Fruit fly (Drosophila melanogaster) whole organism, embryonic: ENCODE results near the gene Pak.

Experiments
- BEAF-32 ChIP-seq: fragments of 200-800 bp; sonication (Bioruptor generic); optimal IDR thresholded peaks from 3 replicates; lab custom pipeline; 2017; ENCODE audit warnings: missing biosample characterization, missing genetic modification characterization, mild to moderate bottlenecking, moderate library complexity, missing genetic modification reagents
- CG10431 ChIP-seq: fragments of 200-800 bp; sonication (Bioruptor generic); optimal IDR thresholded peaks from 3 replicates; lab custom pipeline; 2018; ENCODE audit warnings: missing biosample characterization, mild to moderate bottlenecking, missing genetic modification characterization
- CG10462 ChIP-seq: fragments of 200-800 bp; sonication (Bioruptor generic); optimal IDR thresholded peaks from 2 replicates; lab custom pipeline; 2016; ENCODE audit warnings: missing biosample characterization, missing genetic modification characterization
- CG10979 ChIP-seq: fragments of 200-800 bp; sonication (Bioruptor generic); optimal IDR thresholded peaks from 2 replicates; lab custom pipeline; 2018; ENCODE audit warnings: missing biosample characterization, mild to moderate bottlenecking, missing genetic modification characterization, moderate library complexity
- CG11560 ChIP-seq: fragments of 200-800 bp; sonication (Bioruptor generic); IDR thresholded peaks from 3 replicates; pipeline ENCODE4 v1.3.6; 2022; ENCODE audit warnings: missing biosample characterization, missing genetic modification characterization
- CG12155 ChIP-seq: fragments of 200-800 bp; sonication (Bioruptor generic); optimal IDR thresholded peaks from 3 replicates; lab custom pipeline; 2016; ENCODE audit warnings: missing biosample characterization, missing genetic modification characterization
- CG12236 ChIP-seq: fragments of 200-800 bp; sonication (Bioruptor generic); optimal IDR thresholded peaks from 2 replicates; lab custom pipeline; 2016; ENCODE audit warnings: missing biosample characterization, missing genetic modification characterization
- CG14014 ChIP-seq: fragments of 200-800 bp; sonication (Bioruptor generic); IDR thresholded peaks from 2 replicates; pipeline ENCODE4 v1.3.6; 2022; ENCODE audit warnings: missing biosample characterization, missing genetic modification characterization
- CG15696 ChIP-seq: fragments of 200-800 bp; sonication (Bioruptor generic); optimal IDR thresholded peaks from 2 replicates; lab custom pipeline; 2019; ENCODE audit warnings: missing biosample characterization, mild to moderate bottlenecking, missing genetic modification characterization, moderate library complexity
- CG1603 ChIP-seq: fragments of 200-800 bp; sonication (Bioruptor generic); optimal IDR thresholded peaks from 2 replicates; lab custom pipeline; 2019; ENCODE audit warnings: missing biosample characterization, mild to moderate bottlenecking, missing genetic modification characterization, moderate library complexity
- CG16813 ChIP-seq: fragments of 200-800 bp; sonication (Bioruptor generic); IDR thresholded peaks from 3 replicates; pipeline ENCODE4 v1.3.6; 2022; ENCODE audit warnings: missing biosample characterization, missing genetic modification characterization; ENCODE audit not compliant: partially characterized antibody
- CG16863 ChIP-seq: fragments of 200-800 bp; sonication (Bioruptor generic); optimal IDR thresholded peaks from 3 replicates; lab custom pipeline; 2016; ENCODE audit warnings: missing biosample characterization, missing genetic modification characterization
- CG2116 ChIP-seq: fragments of 200-800 bp; sonication (Bioruptor generic); optimal IDR thresholded peaks from 3 replicates; lab custom pipeline; 2018; ENCODE audit warnings: missing biosample characterization, mild to moderate bottlenecking, missing genetic modification characterization
- CG32767 ChIP-seq: fragments of 200-800 bp; sonication (Bioruptor generic); IDR thresholded peaks from 2 replicates; pipeline ENCODE4 v1.3.6; 2022; ENCODE audit warnings: missing biosample characterization, missing genetic modification characterization
- CG8924 ChIP-seq: fragments of 200-800 bp; optimal IDR thresholded peaks from 3 replicates; lab custom pipeline; 2019; ENCODE audit warnings: missing biosample characterization, mild to moderate bottlenecking, missing genetic modification characterization, moderate library complexity
- CG8944 ChIP-seq: fragments of 200-800 bp; sonication (Bioruptor generic); optimal IDR thresholded peaks from 3 replicates; lab custom pipeline; 2016; ENCODE audit warnings: missing biosample characterization, missing genetic modification characterization
- Ets65A ChIP-seq: fragments of 200-800 bp; sonication (Bioruptor generic); peaks from one replicate; lab custom pipeline; 2016; ENCODE audit warnings: missing biosample characterization, missing genetic modification characterization
- Hand ChIP-seq: fragments of 200-800 bp; sonication (Bioruptor generic); optimal IDR thresholded peaks from 2 replicates; lab custom pipeline; 2017; ENCODE audit warnings: mild to moderate bottlenecking, missing biosample characterization, missing genetic modification reagents, missing genetic modification characterization
- Hmr ChIP-seq: fragments of 200-800 bp; sonication (Bioruptor generic); optimal IDR thresholded peaks from 3 replicates; lab custom pipeline; 2017; ENCODE audit warnings: mild to moderate bottlenecking, missing biosample characterization, missing genetic modification reagents, missing genetic modification characterization
- Hmx ChIP-seq: fragments of 200-800 bp; sonication (Bioruptor generic); optimal IDR thresholded peaks from 2 replicates; lab custom pipeline; 2016; ENCODE audit warnings: missing biosample characterization, missing genetic modification characterization
- Hr78 ChIP-seq, 2 experiments: fragments of 200-800 bp in 1 of 2; fragments of >200 bp in 1 of 2; sonication (Bioruptor generic) in 1 of 2; optimal IDR thresholded peaks; 2 replicates each; lab custom pipeline; 2017 to 2019; ENCODE audit warnings: missing biosample characterization in 2 of 2, missing genetic modification characterization in 2 of 2, mild to moderate bottlenecking in 1 of 2, moderate library complexity in 1 of 2
- Hsf ChIP-seq: fragments of 200-800 bp; sonication (Bioruptor generic); optimal IDR thresholded peaks from 3 replicates; lab custom pipeline; 2016; ENCODE audit warnings: missing biosample characterization, missing genetic modification characterization
- Jarid2 ChIP-seq: fragments of 200-800 bp; sonication (Bioruptor generic); optimal IDR thresholded peaks from 3 replicates; lab custom pipeline; 2017; ENCODE audit warnings: mild to moderate bottlenecking, missing biosample characterization, missing genetic modification reagents, missing genetic modification characterization
- Mad ChIP-seq: fragments of 200-800 bp; sonication (Bioruptor generic); optimal IDR thresholded peaks from 2 replicates; lab custom pipeline; 2016; ENCODE audit warnings: missing biosample characterization, missing genetic modification characterization
- Neu2 ChIP-seq: fragments of 200-800 bp; sonication (Bioruptor generic); optimal IDR thresholded peaks from 3 replicates; lab custom pipeline; 2016; ENCODE audit warnings: missing biosample characterization, missing genetic modification characterization, borderline replicate concordance
- Tbp ChIP-seq: fragments of >200 bp; optimal IDR thresholded peaks from 2 replicates; lab custom pipeline; 2018; ENCODE audit warnings: missing biosample characterization, missing genetic modification characterization
- Usf ChIP-seq: fragments of 200-800 bp; sonication (Bioruptor generic); optimal IDR thresholded peaks from 2 replicates; lab custom pipeline; 2017; ENCODE audit warnings: missing genotype, missing biosample characterization, missing genetic modification characterization
- Xbp1 ChIP-seq: fragments of 200-800 bp; sonication (Bioruptor generic); optimal IDR thresholded peaks from 3 replicates; lab custom pipeline; 2016; ENCODE audit warnings: missing biosample characterization, mild to moderate bottlenecking, missing genetic modification characterization
- amos ChIP-seq: fragments of 200-800 bp; sonication (Bioruptor generic); IDR thresholded peaks from 2 replicates; pipeline ENCODE4 v1.3.6; 2022; ENCODE audit warnings: missing biosample characterization, missing genetic modification characterization; ENCODE audit not compliant: partially characterized antibody
- cad ChIP-seq: fragments of >200 bp; optimal IDR thresholded peaks from 2 replicates; lab custom pipeline; 2017; ENCODE audit warnings: missing biosample characterization, missing genetic modification characterization
- cwo ChIP-seq: fragments of 200-800 bp; sonication (Bioruptor generic); optimal IDR thresholded peaks from 3 replicates; lab custom pipeline; 2017; ENCODE audit warnings: missing biosample characterization, missing genetic modification characterization, mild to moderate bottlenecking, moderate library complexity, missing genetic modification reagents
- dm ChIP-seq: fragments of 200-800 bp; sonication (Bioruptor generic); optimal IDR thresholded peaks from 3 replicates; lab custom pipeline; 2016; ENCODE audit warnings: missing biosample characterization, missing genetic modification characterization
- eve ChIP-seq, 2 experiments: fragments of >200 bp; optimal IDR thresholded peaks; 2 replicates each; lab custom pipeline; 2017; ENCODE audit warnings: missing biosample characterization in 2 of 2, missing genetic modification characterization in 2 of 2
- gsb ChIP-seq: fragments of 200-800 bp; sonication (Bioruptor generic); IDR thresholded peaks from 2 replicates; pipeline ENCODE4 v1.3.6; 2022; ENCODE audit warnings: missing biosample characterization, missing genetic modification characterization
- hbn ChIP-seq: fragments of 200-800 bp; sonication (Bioruptor generic); IDR thresholded peaks from 2 replicates; pipeline ENCODE4 v1.3.6; 2022; ENCODE audit warnings: missing biosample characterization, missing genetic modification characterization; ENCODE audit not compliant: partially characterized antibody
- her ChIP-seq: fragments of 200-800 bp; sonication (Bioruptor generic); optimal IDR thresholded peaks from 2 replicates; lab custom pipeline; 2016; ENCODE audit warnings: missing biosample characterization, missing genetic modification characterization
- hkb ChIP-seq, 2 experiments: fragments of 200-800 bp in 1 of 2; fragments of >200 bp in 1 of 2; sonication (Bioruptor generic) in 1 of 2; IDR thresholded peaks in 1 of 2; optimal IDR thresholded peaks in 1 of 2; 2 replicates each; pipeline versions ENCODE4 v1.3.6 to Lab custom; 2017 to 2022; ENCODE audit warnings: missing biosample characterization in 1 of 2, missing genetic modification characterization in 1 of 2
- insv ChIP-seq, 2 experiments: fragments of 200-800 bp; sonication (Bioruptor generic); optimal IDR thresholded peaks; 3 replicates each; lab custom pipeline; 2016 to 2018; ENCODE audit warnings: missing biosample characterization in 2 of 2, missing genetic modification characterization in 2 of 2
- klu ChIP-seq: fragments of 200-800 bp; sonication (Bioruptor generic); IDR thresholded peaks from 2 replicates; pipeline ENCODE4 v1.3.6; 2022; ENCODE audit warnings: missing biosample characterization, missing genetic modification characterization
- knrl ChIP-seq: fragments of 200-800 bp; sonication (Bioruptor generic); IDR thresholded peaks from 3 replicates; pipeline ENCODE4 v1.3.6; 2022; ENCODE audit warnings: missing biosample characterization, missing genetic modification characterization; ENCODE audit not compliant: partially characterized antibody
- phol ChIP-seq: fragments of 200-800 bp; sonication (Bioruptor generic); optimal IDR thresholded peaks from 3 replicates; lab custom pipeline; 2018; ENCODE audit warnings: missing biosample characterization, mild to moderate bottlenecking, missing genetic modification characterization, moderate library complexity
- pros ChIP-seq: fragments of 200-800 bp; sonication (Bioruptor generic); optimal IDR thresholded peaks from 3 replicates; lab custom pipeline; 2019; ENCODE audit warnings: missing biosample characterization, mild to moderate bottlenecking, missing genetic modification characterization, moderate library complexity
- psq ChIP-seq: fragments of 200-800 bp; sonication (Bioruptor generic); optimal IDR thresholded peaks from 2 replicates; lab custom pipeline; 2017; ENCODE audit warnings: missing biosample characterization, missing genetic modification characterization
- ro ChIP-seq: fragments of 200-800 bp; sonication (Bioruptor generic); IDR thresholded peaks from 2 replicates; pipeline ENCODE4 v1.3.6; 2022; ENCODE audit warnings: missing biosample characterization, missing genetic modification characterization
- run ChIP-seq: fragments of 200-800 bp; sonication (Bioruptor generic); optimal IDR thresholded peaks from 3 replicates; lab custom pipeline; 2018; ENCODE audit warnings: missing biosample characterization, mild to moderate bottlenecking, missing genetic modification characterization
- scrt ChIP-seq: fragments of 200-800 bp; sonication (Bioruptor generic); optimal IDR thresholded peaks from 2 replicates; lab custom pipeline; 2018; ENCODE audit warnings: missing biosample characterization, mild to moderate bottlenecking, missing genetic modification characterization, moderate library complexity
- toy ChIP-seq: fragments of 200-800 bp; sonication (Bioruptor generic); IDR thresholded peaks from 2 replicates; pipeline ENCODE4 v1.3.6; 2022; ENCODE audit warnings: missing biosample characterization, missing genetic modification characterization
- zfh2 ChIP-seq: fragments of 200-800 bp; sonication (Bioruptor generic); optimal IDR thresholded peaks from 2 replicates; lab custom pipeline; 2016; ENCODE audit warnings: missing biosample characterization, missing genetic modification characterization

Gene Pak

DNA sequence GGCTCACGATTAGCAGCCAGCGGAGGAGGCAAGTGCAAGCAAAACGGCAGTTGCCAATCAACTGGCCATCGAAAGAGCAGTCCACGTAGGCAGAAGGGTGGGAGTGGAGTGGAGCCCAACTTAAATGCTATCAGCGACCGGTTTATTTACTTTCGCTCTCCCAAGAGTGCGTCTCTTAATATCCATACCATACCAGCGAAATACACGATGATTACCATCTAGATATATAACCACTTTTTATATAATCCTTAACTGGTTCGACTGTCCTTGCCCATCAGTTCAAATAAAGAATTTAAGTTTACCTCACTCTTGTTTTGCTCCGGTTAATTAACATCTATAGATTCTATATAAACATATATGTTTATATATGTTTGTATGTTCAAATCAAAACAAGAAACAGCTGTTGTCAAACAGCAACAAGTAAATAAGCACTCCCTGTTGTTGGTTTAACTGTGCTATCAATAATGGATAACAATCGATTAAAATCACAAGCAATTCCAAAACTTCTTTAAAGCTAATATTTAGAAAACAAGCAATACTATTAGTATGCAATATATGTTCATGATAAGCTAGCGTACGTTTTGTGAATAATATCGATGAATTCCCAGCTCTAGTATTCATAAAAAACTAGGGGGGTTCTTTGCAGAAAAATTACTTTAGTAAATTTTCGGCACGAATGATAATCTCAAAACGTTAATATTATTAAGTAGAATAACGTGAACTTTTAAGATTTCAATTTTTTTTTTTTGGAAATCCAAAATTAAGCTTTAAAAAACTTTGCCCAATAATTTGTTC lies 23.0 kb downstream of the Pak start (continued):
- no peak for TF ChIP-seq Neu2 (GFP tag; lab: Kevin White, UChicago)
- TF ChIP-seq Hr78 (GFP tag; optimal IDR thresholded peaks at IDR 0.05; lab: Kevin White, UChicago): no peak
- no peak for TF ChIP-seq CG11560 (tag; lab: Robert Waterston, UW)
- peak; percentile 47 for TF ChIP-seq CG1603 (tag; lab: Kevin White, UChicago)
- TF ChIP-seq klu (GFP tag; lab: Robert Waterston, UW): no peak
- TF ChIP-seq CG15696 (tag; lab: Kevin White, UChicago): peak; percentile 19
- no peak for TF ChIP-seq Hand
- no peak for TF ChIP-seq CG32767
- peak; percentile 2 for TF ChIP-seq Mad (GFP tag; lab: Kevin White, UChicago)
- TF ChIP-seq Tbp (GFP tag; lab: Kevin White, UChicago): no peak
- TF ChIP-seq Xbp1: peak; percentile 30
- TF ChIP-seq zfh2 (GFP tag; lab: Kevin White, UChicago): no peak
- peak; percentile 48 for TF ChIP-seq Hmx (GFP tag; lab: Kevin White, UChicago)
- no peak for TF ChIP-seq Jarid2 (GFP tag; lab: Kevin White, UChicago)
- no peak for TF ChIP-seq knrl (GFP tag; lab: Robert Waterston, UW)
- no peak for TF ChIP-seq CG10431 (GFP tag; lab: Kevin White, UChicago)
- TF ChIP-seq CG12236 (GFP tag; lab: Kevin White, UChicago): no peak
- TF ChIP-seq BEAF-32 (GFP tag; lab: Kevin White, UChicago): peak; percentile 46
- no peak for TF ChIP-seq cad (GFP tag; lab: Kevin White, UChicago)
- peak; percentile 78 for TF ChIP-seq Hmr
- TF ChIP-seq hbn (GFP tag; lab: Robert Waterston, UW): peak; percentile 19; the same call in 1 of the 2 replicates
- no peak for TF ChIP-seq ro (GFP tag; lab: Robert Waterston, UW)
- peak; percentile 65; the same call in 1 of the 2 replicates for TF ChIP-seq CG14014 (GFP tag; lab: Robert Waterston, UW)
- TF ChIP-seq Hsf: peak; percentile 35
- TF ChIP-seq CG16863 (GFP tag; lab: Kevin White, UChicago): peak; percentile 18
- TF ChIP-seq Ets65A (GFP tag; lab: Kevin White, UChicago): no peak
- no peak for TF ChIP-seq Usf
- TF ChIP-seq eve (GFP tag; optimal IDR thresholded peaks at IDR 0.05; lab: Kevin White, UChicago): no peak
- TF ChIP-seq CG16813 (GFP tag; lab: Robert Waterston, UW): no peak
- peak; percentile 25 for TF ChIP-seq cwo
- TF ChIP-seq scrt (GFP tag; lab: Kevin White, UChicago): peak; percentile 89
- no peak for TF ChIP-seq dm (GFP tag; lab: Kevin White, UChicago)
- peak; percentile 14 for TF ChIP-seq CG12155 (GFP tag; lab: Kevin White, UChicago)
- TF ChIP-seq gsb (GFP tag; lab: Robert Waterston, UW): peak; percentile 37; the same call in 1 of the 2 replicates
- TF ChIP-seq run (tag; lab: Kevin White, UChicago): no peak
- TF ChIP-seq CG10979 (tag; lab: Kevin White, UChicago): peak; percentile 3
- TF ChIP-seq CG8944 (GFP tag; lab: Kevin White, UChicago): no peak
- peak; percentile 63 for TF ChIP-seq CG2116 (GFP tag; lab: Kevin White, UChicago)
- TF ChIP-seq insv (GFP tag; optimal IDR thresholded peaks at IDR 0.05; lab: Kevin White, UChicago): peak in 1 of 2 experiments; percentile 45
- no peak for TF ChIP-seq toy (GFP tag; lab: Robert Waterston, UW)
- no peak for TF ChIP-seq pros (GFP tag; lab: Kevin White, UChicago)
- TF ChIP-seq her (GFP tag; lab: Kevin White, UChicago): peak; percentile 35
- no peak for TF ChIP-seq hkb (optimal IDR thresholded peaks at IDR 0.05; lab: Kevin White, UChicago)
- peak; percentile 62 for TF ChIP-seq hkb (GFP tag; IDR thresholded peaks at IDR 0.05; lab: Robert Waterston, UW)
- TF ChIP-seq CG10462 (GFP tag; lab: Kevin White, UChicago): peak; percentile 27
- TF ChIP-seq CG8924 (tag; lab: Kevin White, UChicago): peak; percentile 65
- peak; percentile 50 for TF ChIP-seq psq (GFP tag; lab: Kevin White, UChicago)
- TF ChIP-seq amos (GFP tag; lab: Robert Waterston, UW): no peak
- peak; percentile 22 for TF ChIP-seq phol (tag; lab: Kevin White, UChicago)
